Worm (Caenorhabditis elegans) whole organism, L4/young adult: ENCODE data around the gene ZK856.7.

Experiments
- W03F9.2 ChIP-seq: fragments of 150-350 bp; optimal IDR thresholded peaks from 2 replicates; lab custom pipeline; 2014; ENCODE audit warnings: missing biosample characterization, missing genetic modification characterization
- dao-5 ChIP-seq: sonication (generic microtip); optimal IDR thresholded peaks from 2 replicates; lab custom pipeline; 2016; ENCODE audit warnings: missing genotype, missing genetic modification characterization, moderate library complexity, missing compliant biosample characterization
- him-1 ChIP-seq: sonication (generic microtip); optimal IDR thresholded peaks from 2 replicates; lab custom pipeline; 2016; ENCODE audit warnings: missing genotype, missing genetic modification reagents, missing genetic modification characterization, missing compliant biosample characterization

Gene ZK856.7

DNA sequence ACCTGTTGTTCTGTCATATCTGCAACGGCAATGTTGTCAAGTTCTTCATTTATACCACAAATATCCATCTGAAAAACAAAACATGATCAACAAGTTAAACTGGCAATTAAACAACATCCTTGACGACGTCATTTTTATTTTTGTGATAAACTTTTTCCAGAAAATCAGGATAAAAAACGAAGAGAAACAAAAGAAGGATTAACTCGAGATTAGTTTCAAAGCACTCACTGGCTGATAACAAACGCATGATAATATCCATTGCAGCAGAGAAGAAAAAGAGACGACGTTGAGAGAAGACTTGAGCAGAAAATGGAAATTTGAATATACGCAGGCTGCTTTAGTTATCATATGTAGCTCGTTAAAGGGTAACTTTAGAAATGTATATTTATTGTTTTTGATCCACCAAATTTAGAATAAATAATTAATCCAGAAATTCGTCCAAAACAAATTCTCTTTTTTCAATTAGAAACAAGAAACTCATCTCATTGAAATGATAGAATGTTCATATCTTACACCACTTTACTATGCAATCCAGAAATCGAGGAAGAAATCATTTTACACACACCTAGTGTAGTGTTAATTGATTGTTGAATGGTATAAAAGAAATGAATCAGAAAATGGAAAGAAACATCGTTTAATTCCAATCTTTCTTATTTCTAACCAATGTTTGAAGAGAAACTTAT, 39.4 kb downstream of the ZK856.7 start, which contains the start of the genes C12D8.21 and col-148:
Gene C12D8.21 (minus strand): TSS at position 68 of the 683 bp plus-strand sequence.
Gene col-148 (plus strand): TSS at position 633 of the 683 bp plus-strand sequence.
- TF ChIP-seq dao-5 (tag; lab: Kevin White, UChicago): no peak
- no peak for TF ChIP-seq him-1
- no peak for TF ChIP-seq W03F9.2 (tag; lab: Kevin White, UChicago)

DNA sequence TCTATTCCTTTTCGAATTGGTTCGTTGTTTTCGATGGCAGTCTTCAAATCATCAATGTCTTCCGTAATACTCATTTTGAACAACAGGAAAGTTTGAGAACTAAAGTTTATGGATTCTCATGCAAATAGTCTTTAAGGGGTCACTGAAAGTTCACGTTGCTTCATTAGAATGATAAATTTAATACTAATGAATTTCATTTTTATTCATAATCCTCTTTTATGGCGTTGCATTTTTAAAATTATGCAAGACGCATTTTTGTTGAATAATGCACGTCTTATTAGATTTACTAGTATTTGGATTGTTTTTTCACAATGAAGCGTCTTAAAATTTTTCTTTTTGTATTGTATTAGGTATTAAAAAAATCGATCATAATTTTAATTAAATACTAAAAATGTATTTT, 41.2 kb downstream of the ZK856.7 start, which contains the start of gene C12D8.9:
Gene C12D8.9 (minus strand): TSS at position 101 of the 400 bp plus-strand sequence.
- TF ChIP-seq dao-5 (tag; lab: Kevin White, UChicago): no peak
- no peak for TF ChIP-seq W03F9.2 (tag; lab: Kevin White, UChicago)
- TF ChIP-seq him-1: no peak

ce11 chrV:10244018-10244720, 42.3 kb downstream of the ZK856.7 start:
- TF ChIP-seq W03F9.2 (tag; lab: Kevin White, UChicago) (no peak), him-1 (no peak), dao-5 (tag; lab: Kevin White, UChicago) (no peak)

DNA sequence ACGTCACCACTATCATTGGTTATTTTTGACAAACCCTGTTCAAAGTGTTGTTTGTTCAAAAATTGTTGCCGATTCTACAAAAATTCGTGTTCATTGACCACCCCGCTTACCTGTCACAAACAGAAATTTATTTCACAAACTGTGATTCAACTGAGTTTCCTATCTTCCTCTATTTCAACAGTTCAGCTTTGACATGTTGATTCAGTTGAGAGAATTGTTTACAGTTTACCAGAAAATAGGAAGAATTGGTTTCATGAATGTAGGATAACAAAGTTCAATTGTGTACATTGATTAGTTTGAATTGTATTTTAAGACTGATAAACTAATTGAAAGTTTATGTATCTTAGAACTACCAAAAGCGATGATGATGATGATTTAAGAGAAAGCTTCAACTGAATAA, 43.7 kb downstream of the ZK856.7 start:
- TF ChIP-seq him-1 (no peak), W03F9.2 (tag; lab: Kevin White, UChicago) (no peak), dao-5 (tag; lab: Kevin White, UChicago) (no peak)

DNA sequence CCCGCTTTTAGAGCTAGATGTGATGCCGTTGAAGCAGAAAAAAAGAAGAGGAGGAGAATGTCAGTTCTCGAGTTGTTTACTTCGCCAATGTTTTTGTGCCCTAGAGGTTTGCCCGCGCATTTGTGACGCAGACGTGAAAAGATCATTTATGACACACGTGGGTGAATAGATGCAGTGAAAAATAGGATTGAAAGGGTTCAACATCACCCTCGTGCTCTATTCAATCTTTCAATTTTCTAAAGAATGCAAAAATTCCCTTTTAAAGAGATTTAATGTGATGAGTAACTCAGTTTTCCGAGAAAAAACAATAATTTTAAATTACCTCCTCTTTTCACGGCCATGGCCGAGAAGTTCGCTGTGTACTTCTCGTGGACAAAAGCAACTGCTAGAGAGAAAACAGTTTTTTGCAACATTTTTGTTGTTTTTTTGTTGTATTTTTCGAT, 44.6 kb downstream of the ZK856.7 start:
- TF ChIP-seq him-1: no peak
- TF ChIP-seq W03F9.2 (tag; lab: Kevin White, UChicago): no peak
- no peak for TF ChIP-seq dao-5 (tag; lab: Kevin White, UChicago)

DNA sequence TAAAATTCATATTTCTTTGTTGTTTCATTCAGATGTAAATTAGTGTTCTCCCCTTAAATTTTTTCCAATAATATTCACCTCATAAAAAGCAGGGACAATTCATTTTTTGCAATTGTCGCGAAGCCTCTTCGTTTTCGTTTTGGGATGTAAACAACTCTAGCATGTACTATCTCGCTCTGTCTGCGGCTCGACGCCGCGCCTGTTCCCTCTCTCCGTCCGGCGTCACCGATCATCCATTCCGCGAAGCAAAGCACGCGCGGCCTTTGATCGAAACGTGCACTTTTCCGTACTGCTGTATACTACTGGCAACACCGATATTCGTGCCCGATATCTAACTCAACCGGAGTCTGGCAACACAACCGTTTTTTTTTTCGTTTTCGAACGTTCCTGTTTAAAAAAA, 45.1 kb downstream of the ZK856.7 start:
- TF ChIP-seq dao-5 (tag; lab: Kevin White, UChicago): no peak
- TF ChIP-seq him-1: no peak
- no peak for TF ChIP-seq W03F9.2 (tag; lab: Kevin White, UChicago)

ce11 chrV:10247673-10248239, 45.9 kb downstream of the ZK856.7 start:
- no peak for TF ChIP-seq him-1
- TF ChIP-seq W03F9.2 (tag; lab: Kevin White, UChicago): no peak
- no peak for TF ChIP-seq dao-5 (tag; lab: Kevin White, UChicago)

DNA sequence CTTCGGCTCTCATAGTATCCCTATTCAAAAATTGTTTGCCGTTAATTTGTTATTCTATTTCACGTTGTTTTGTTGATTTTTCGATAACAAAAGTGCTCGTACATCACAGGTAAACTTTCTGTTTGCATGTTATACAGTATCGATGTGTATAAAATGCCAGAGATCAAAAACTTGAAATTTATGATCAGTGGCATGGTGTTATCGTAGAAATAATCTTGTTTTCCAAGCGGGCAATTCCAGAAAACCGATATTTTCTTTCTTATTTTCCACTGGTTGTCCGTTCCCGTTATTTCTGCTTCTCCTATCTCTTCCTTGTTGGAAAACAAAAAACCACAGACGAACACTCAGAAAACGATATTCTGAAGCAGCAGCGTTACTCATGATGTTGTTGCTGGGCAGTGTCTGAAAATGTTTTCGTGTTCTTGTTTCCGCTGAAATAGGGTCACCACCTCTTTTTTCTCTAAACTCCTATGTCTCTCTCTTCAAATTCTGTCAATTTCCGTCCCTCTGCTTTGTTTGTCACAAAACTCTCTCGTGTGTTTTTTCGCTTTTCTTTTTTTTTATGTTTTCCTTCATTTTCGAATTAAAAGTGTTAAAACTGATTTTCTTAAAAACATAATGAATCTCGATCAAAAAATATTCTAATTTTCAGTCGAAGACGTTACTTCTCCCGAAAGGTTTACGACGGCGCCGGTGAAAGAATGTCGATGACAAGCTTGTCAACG, 46.5 kb downstream of the ZK856.7 start, which contains the start of gene akt-1:
Gene akt-1 (plus strand): TSS at position 651 of the 725 bp plus-strand sequence.
- TF ChIP-seq dao-5 (tag; lab: Kevin White, UChicago) (no peak), him-1 (no peak), W03F9.2 (tag; lab: Kevin White, UChicago) (no peak)

ce11 chrV:10249515-10249914, 47.6 kb downstream of the ZK856.7 start:
- no peak for TF ChIP-seq him-1
- no peak for TF ChIP-seq dao-5 (tag; lab: Kevin White, UChicago)
- no peak for TF ChIP-seq W03F9.2 (tag; lab: Kevin White, UChicago)
